Worm (Caenorhabditis elegans) whole organism, L4 larva: ENCODE measurements around the gene rgs-5.

ENCODE experiments used
- Y105C5A.15 ChIP-seq: fragments of 200-800 bp; sonication (Bioruptor generic); IDR thresholded peaks from 2 replicates; pipeline ENCODE4 v1.3.6; 2022; ENCODE audit warnings: missing genetic modification characterization, missing compliant biosample characterization
- ZK337.2 ChIP-seq: fragments of 200-800 bp; sonication (Bioruptor generic); IDR thresholded peaks from 2 replicates; pipeline ENCODE4 v1.3.6; 2022; ENCODE audit warnings: missing genetic modification reagents, missing genetic modification characterization, missing compliant biosample characterization
- aly-2 ChIP-seq: sonication (generic microtip); optimal IDR thresholded peaks from 2 replicates; lab custom pipeline; 2018; ENCODE audit warnings: missing biosample characterization, missing genetic modification characterization
- nhr-10 ChIP-seq: fragments of 150-350 bp; optimal IDR thresholded peaks from 2 replicates; lab custom pipeline; 2014; ENCODE audit warnings: missing biosample characterization, missing genetic modification characterization
- pqm-1 ChIP-seq: sonication (generic microtip); optimal IDR thresholded peaks from 2 replicates; lab custom pipeline; 2017; ENCODE audit warnings: missing biosample characterization, missing genetic modification characterization
- unc-62 ChIP-seq, 3 experiments: fragments of 150-350 bp in 1 of 3; sonication (generic microtip); optimal IDR thresholded peaks in 2 of 3; peaks in 1 of 3; 1 replicate in 1 of 3; 2 replicates in 2 of 3; lab custom pipeline; 2014 to 2017; ENCODE audit warnings: missing biosample characterization in 3 of 3, missing genetic modification characterization in 3 of 3, missing genetic modification reagents in 3 of 3, missing genotype in 1 of 3

DNA sequence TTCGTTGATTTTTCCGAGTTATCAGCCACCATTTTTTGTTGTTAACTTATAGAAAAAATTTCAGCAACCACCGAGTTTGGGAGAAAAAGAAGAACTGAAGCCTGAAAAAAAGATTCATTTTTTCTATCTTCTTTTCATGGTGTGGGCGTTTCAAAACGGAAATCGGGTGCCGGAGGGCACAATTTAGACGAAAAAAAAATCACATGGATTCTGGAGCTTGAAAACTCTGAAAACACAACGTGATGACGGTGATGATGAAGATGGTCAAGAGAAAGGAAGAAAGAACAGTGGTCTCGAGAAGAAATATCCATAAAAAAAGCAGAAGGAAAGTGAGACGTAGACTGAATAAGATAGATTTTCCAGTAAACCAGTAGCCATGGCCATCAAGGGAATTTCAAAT, 14.4 kb upstream of the rgs-5 start, which contains the start of gene rcan-1:
- TF ChIP-seq nhr-10 (tag; lab: Kevin White, UChicago) = no peak
- no peak for TF ChIP-seq ZK337.2 (GFP tag; lab: Robert Waterston, UW)
- no peak for TF ChIP-seq unc-62 (GFP tag; optimal IDR thresholded peaks at IDR 0.05 in 1 of 2; lab: Kevin White, UChicago)
- no peak for TF ChIP-seq unc-62 (tag; optimal IDR thresholded peaks at IDR 0.05; lab: Kevin White, UChicago)
- TF ChIP-seq aly-2 (tag; lab: Kevin White, UChicago) = no peak
- TF ChIP-seq Y105C5A.15 (GFP tag; lab: Robert Waterston, UW) = no peak
- TF ChIP-seq pqm-1 (tag; lab: Kevin White, UChicago) = no peak
